Fruit fly (Drosophila melanogaster): ENCODE data around the gene CYLD.
A peak's percentile ranks its signal among the peaks of the same experiment; 100 is the strongest.

The CYLD gene

DNA sequence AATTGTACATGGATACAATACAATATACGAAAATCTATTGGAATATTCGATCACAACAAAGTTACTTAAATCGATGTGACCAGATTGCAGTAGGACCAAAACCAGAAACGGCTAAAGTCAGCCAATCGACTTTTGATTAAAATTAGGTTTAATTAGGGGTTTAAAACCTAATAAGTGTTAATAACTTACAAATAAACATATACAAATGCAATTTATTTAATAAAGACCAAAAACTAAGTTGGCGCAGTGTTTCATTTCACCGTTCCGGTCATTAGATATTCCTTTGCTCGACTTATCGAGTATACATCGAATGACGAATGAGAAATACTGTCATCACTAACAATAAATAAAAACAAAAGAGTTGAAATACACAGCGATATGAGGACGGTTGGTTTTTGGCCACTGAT lies 49.2 kb downstream of the CYLD start, which contains the start of the genes bsk and CG31717 (continued):
- no peak for TF ChIP-seq gsb (GFP tag; IDR thresholded peaks at IDR 0.05)
- no peak for TF ChIP-seq CG10654 (GFP tag; optimal IDR thresholded peaks at IDR 0.05)
- no peak for TF ChIP-seq fd64A (GFP tag; optimal IDR thresholded peaks at IDR 0.05)
- no peak for TF ChIP-seq corto (GFP tag; optimal IDR thresholded peaks at IDR 0.05)
- no peak for TF ChIP-seq CG10431 (GFP tag; optimal IDR thresholded peaks at IDR 0.05)
- TF ChIP-seq slp2 (GFP tag; optimal IDR thresholded peaks at IDR 0.05), result no peak
- TF ChIP-seq CG12391 (tag; optimal IDR thresholded peaks at IDR 0.05), result no peak
- TF ChIP-seq cwo (GFP tag; optimal IDR thresholded peaks at IDR 0.05), result no peak
- TF ChIP-seq ap (GFP tag; IDR thresholded peaks at IDR 0.05), result no peak
- no peak for TF ChIP-seq Mrtf (GFP tag; IDR thresholded peaks at IDR 0.05)
- TF ChIP-seq CG10147 (GFP tag; optimal IDR thresholded peaks at IDR 0.05), result no peak
- no peak for TF ChIP-seq ftz-f1 (GFP tag; optimal IDR thresholded peaks at IDR 0.05)
- no peak for TF ChIP-seq chif (GFP tag; optimal IDR thresholded peaks at IDR 0.05)
- no peak for TF ChIP-seq CG6654 (GFP tag; optimal IDR thresholded peaks at IDR 0.05)
- TF ChIP-seq Fer3 (tag; optimal IDR thresholded peaks at IDR 0.05), result no peak
- peak; percentile 68 for TF ChIP-seq sens (GFP tag)
- no peak for TF ChIP-seq inv (GFP tag; IDR thresholded peaks at IDR 0.05; ENCODE audit: partially characterized antibody)
- TF ChIP-seq Ravus (GFP tag; IDR thresholded peaks at IDR 0.05), result no peak
- no peak for TF ChIP-seq CG30431 (GFP tag; optimal IDR thresholded peaks at IDR 0.05)
- TF ChIP-seq CG7556 (GFP tag; optimal IDR thresholded peaks at IDR 0.05), result no peak
- no peak for TF ChIP-seq da (GFP tag; optimal IDR thresholded peaks at IDR 0.05)
- TF ChIP-seq bab2 (GFP tag; optimal IDR thresholded peaks at IDR 0.05), result no peak
- TF ChIP-seq CG11504 (tag; optimal IDR thresholded peaks at IDR 0.05), result no peak
- TF ChIP-seq CG3065 (GFP tag; optimal IDR thresholded peaks at IDR 0.05), result no peak
- TF ChIP-seq sisA (GFP tag; IDR thresholded peaks at IDR 0.05), result no peak
- TF ChIP-seq fd96Cb (tag; optimal IDR thresholded peaks at IDR 0.05), result no peak
- TF ChIP-seq exex (tag; optimal IDR thresholded peaks at IDR 0.05), result no peak
- no peak for TF ChIP-seq rib (GFP tag; IDR thresholded peaks at IDR 0.05)
- no peak for TF ChIP-seq Deaf1 (tag; optimal IDR thresholded peaks at IDR 0.05)
- no peak for TF ChIP-seq CG34376 (GFP tag; optimal IDR thresholded peaks at IDR 0.05)
- TF ChIP-seq TFAM (GFP tag; optimal IDR thresholded peaks at IDR 0.05), result no peak
- TF ChIP-seq CG6765 (GFP tag; optimal IDR thresholded peaks at IDR 0.05), result no peak
- no peak for TF ChIP-seq Optix (GFP tag; IDR thresholded peaks at IDR 0.05)
- TF ChIP-seq maf-S (GFP tag; optimal IDR thresholded peaks at IDR 0.05), result no peak
- no peak for TF ChIP-seq Jarid2 (GFP tag; optimal IDR thresholded peaks at IDR 0.05)
- TF ChIP-seq CG8359 (GFP tag; optimal IDR thresholded peaks at IDR 0.05; ENCODE audit: borderline replicate concordance), result no peak
- TF ChIP-seq insv (GFP tag; optimal IDR thresholded peaks at IDR 0.05), result no peak
- TF ChIP-seq CG10321 (GFP tag; IDR thresholded peaks at IDR 0.05), result no peak
- no peak for TF ChIP-seq zf30C (GFP tag; optimal IDR thresholded peaks at IDR 0.05)
- TF ChIP-seq otp (GFP tag; IDR thresholded peaks at IDR 0.05), result no peak
- no peak for TF ChIP-seq vfl (GFP tag; optimal IDR thresholded peaks at IDR 0.05)
- peak; percentile 14 for TF ChIP-seq lbe (GFP tag; optimal IDR thresholded peaks at IDR 0.05)
- no peak for TF ChIP-seq Max (GFP tag; optimal IDR thresholded peaks at IDR 0.05)
- TF ChIP-seq pfk (GFP tag; optimal IDR thresholded peaks at IDR 0.05), result peak; percentile 97
- no peak for TF ChIP-seq vvl (GFP tag; IDR thresholded peaks at IDR 0.05)
- TF ChIP-seq CHES-1-like (GFP tag; optimal IDR thresholded peaks at IDR 0.05), result no peak
- no peak for TF ChIP-seq Nf-YB (GFP tag; optimal IDR thresholded peaks at IDR 0.05)
- peak; percentile 34; the same call in 1 of the 2 replicates for TF ChIP-seq Bgb (GFP tag; IDR thresholded peaks at IDR 0.05; ENCODE audit: partially characterized antibody)
- no peak for TF ChIP-seq ac (GFP tag; optimal IDR thresholded peaks at IDR 0.05)
- TF ChIP-seq prd (optimal IDR thresholded peaks at IDR 0.05), result no peak
- no peak for TF ChIP-seq prd (GFP tag; IDR thresholded peaks at IDR 0.05)
- TF ChIP-seq ham (GFP tag; IDR thresholded peaks at IDR 0.05), result no peak
